Fruit fly (Drosophila melanogaster): ENCODE data around the gene CG15449.

DNA sequence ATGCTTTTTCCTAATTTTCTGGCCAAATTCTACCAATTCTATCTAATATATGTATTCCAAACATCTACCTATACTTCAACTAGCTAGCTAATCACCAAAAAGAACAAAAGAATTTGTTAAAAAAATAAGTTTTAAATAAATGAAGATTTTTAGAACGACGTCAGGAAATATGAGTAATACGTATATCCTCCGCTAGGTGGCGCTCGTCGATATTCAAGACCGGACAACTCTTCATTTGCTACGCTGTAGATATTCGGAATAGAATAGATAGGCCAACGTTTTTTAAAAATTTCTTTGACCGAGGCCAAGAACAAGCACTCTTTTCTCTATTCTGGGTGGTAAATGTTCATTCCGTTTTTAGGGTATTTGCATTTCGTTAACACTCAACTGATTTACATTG is 18.0 kb upstream of the CG15449 start:
- no peak for TF ChIP-seq CG6163 (GFP tag; IDR thresholded peaks at IDR 0.05)
- no peak for TF ChIP-seq spab (GFP tag; optimal IDR thresholded peaks at IDR 0.05)
- TF ChIP-seq Hr4 (GFP tag; optimal IDR thresholded peaks at IDR 0.05) = no peak
- TF ChIP-seq Lpt (GFP tag; optimal IDR thresholded peaks at IDR 0.05) = no peak
- TF ChIP-seq Gug (GFP tag; IDR thresholded peaks at IDR 0.05) = no peak
- no peak for TF ChIP-seq esn (GFP tag; optimal IDR thresholded peaks at IDR 0.05)
- no peak for TF ChIP-seq CG6276 (GFP tag; optimal IDR thresholded peaks at IDR 0.05)
- no peak for TF ChIP-seq CG9139 (GFP tag; optimal IDR thresholded peaks at IDR 0.05)
- no peak for TF ChIP-seq Sox102F (GFP tag; optimal IDR thresholded peaks at IDR 0.05)
